Fruit fly (Drosophila melanogaster) whole organism, embryonic: ENCODE measurements around the gene CG13026.

Experiments
- Ada2b ChIP-seq: fragments of 200-800 bp; sonication (Bioruptor generic); IDR thresholded peaks from 2 replicates; pipeline ENCODE4 v1.3.6; 2022; ENCODE audit warnings: missing biosample characterization, missing genetic modification characterization
- CG1024 ChIP-seq: fragments of 200-800 bp; sonication (Bioruptor generic); IDR thresholded peaks from 2 replicates; pipeline ENCODE4 v1.3.6; 2022; ENCODE audit warnings: missing biosample characterization, missing genetic modification characterization
- CG10979 ChIP-seq: fragments of 200-800 bp; sonication (Bioruptor generic); optimal IDR thresholded peaks from 2 replicates; lab custom pipeline; 2018; ENCODE audit warnings: missing biosample characterization, mild to moderate bottlenecking, missing genetic modification characterization, moderate library complexity
- CG13123 ChIP-seq: fragments of 200-800 bp; sonication (Bioruptor generic); optimal IDR thresholded peaks from 2 replicates; lab custom pipeline; 2016; ENCODE audit warnings: missing biosample characterization, missing genetic modification characterization
- CG17361 ChIP-seq: fragments of 200-800 bp; sonication (Bioruptor generic); IDR thresholded peaks from 3 replicates; pipeline ENCODE4 v1.3.6; 2022; ENCODE audit warnings: missing biosample characterization, missing genetic modification characterization
- CG17802 ChIP-seq: fragments of 200-800 bp; sonication (Bioruptor generic); optimal IDR thresholded peaks from 2 replicates; lab custom pipeline; 2018; ENCODE audit warnings: missing biosample characterization, mild to moderate bottlenecking, missing genetic modification characterization, moderate library complexity
- CG1832 ChIP-seq: fragments of 200-800 bp; sonication (Bioruptor generic); optimal IDR thresholded peaks from 2 replicates; lab custom pipeline; 2017; ENCODE audit warnings: missing biosample characterization, mild to moderate bottlenecking, missing genetic modification characterization, inconsistent platforms
- CG18599 ChIP-seq: fragments of 200-800 bp; sonication (Bioruptor generic); optimal IDR thresholded peaks from 3 replicates; lab custom pipeline; 2017; ENCODE audit warnings: missing biosample characterization, missing genetic modification characterization, mild to moderate bottlenecking, moderate library complexity, missing genetic modification reagents
- CG2875 ChIP-seq: fragments of 200-800 bp; sonication (Bioruptor generic); optimal IDR thresholded peaks from 2 replicates; lab custom pipeline; 2017; ENCODE audit warnings: missing biosample characterization, mild to moderate bottlenecking, missing genetic modification characterization, missing genetic modification reagents
- CG2889 ChIP-seq: fragments of 200-800 bp; sonication (Bioruptor generic); IDR thresholded peaks from 3 replicates; pipeline ENCODE4 v1.3.6; 2022; ENCODE audit warnings: missing biosample characterization, missing genetic modification characterization
- CG33213 ChIP-seq: fragments of 200-800 bp; sonication (Bioruptor generic); optimal IDR thresholded peaks from 3 replicates; lab custom pipeline; 2016; ENCODE audit warnings: missing biosample characterization, missing genetic modification characterization
- CG5245 ChIP-seq: fragments of 200-800 bp; sonication (Bioruptor generic); optimal IDR thresholded peaks from 3 replicates; lab custom pipeline; 2016; ENCODE audit warnings: missing biosample characterization, missing genetic modification characterization
- CG6813 ChIP-seq: fragments of 200-800 bp; sonication (Bioruptor generic); optimal IDR thresholded peaks from 2 replicates; lab custom pipeline; 2017; ENCODE audit warnings: missing biosample characterization, missing genetic modification characterization, mild to moderate bottlenecking, moderate library complexity, missing genetic modification reagents
- CG7745 ChIP-seq: fragments of 200-800 bp; sonication (Bioruptor generic); optimal IDR thresholded peaks from 2 replicates; lab custom pipeline; 2018; ENCODE audit warnings: missing biosample characterization, mild to moderate bottlenecking, missing genetic modification characterization, moderate library complexity
- CG7839 ChIP-seq: fragments of 200-800 bp; sonication (Bioruptor generic); optimal IDR thresholded peaks from 3 replicates; lab custom pipeline; 2018; ENCODE audit warnings: missing biosample characterization, mild to moderate bottlenecking, missing genetic modification characterization, moderate library complexity
- CG8388 ChIP-seq: fragments of 200-800 bp; sonication (Bioruptor generic); optimal IDR thresholded peaks from 2 replicates; lab custom pipeline; 2019; ENCODE audit warnings: missing biosample characterization, mild to moderate bottlenecking, missing genetic modification characterization, moderate library complexity
- CG9437 ChIP-seq: fragments of 200-800 bp; sonication (Bioruptor generic); optimal IDR thresholded peaks from 2 replicates; lab custom pipeline; 2018; ENCODE audit warnings: missing biosample characterization, mild to moderate bottlenecking, missing genetic modification characterization
- CG9876 ChIP-seq: fragments of 200-800 bp; sonication (Bioruptor generic); optimal IDR thresholded peaks from 2 replicates; lab custom pipeline; 2016; ENCODE audit warnings: missing biosample characterization, missing genetic modification characterization
- CoRest ChIP-seq: fragments of 200-800 bp; sonication (Bioruptor generic); optimal IDR thresholded peaks from 3 replicates; lab custom pipeline; 2018; ENCODE audit warnings: missing biosample characterization, mild to moderate bottlenecking, missing genetic modification characterization, moderate library complexity
- Dbx ChIP-seq: fragments of 200-800 bp; sonication (Bioruptor generic); IDR thresholded peaks from 3 replicates; pipeline ENCODE4 v1.3.6; 2022; ENCODE audit warnings: missing biosample characterization, missing genetic modification characterization
- Deaf1 ChIP-seq: fragments of 200-800 bp; optimal IDR thresholded peaks from 3 replicates; lab custom pipeline; 2019; ENCODE audit warnings: missing biosample characterization, mild to moderate bottlenecking, missing genetic modification characterization, moderate library complexity
- Ets97D ChIP-seq: fragments of 200-800 bp; sonication (Bioruptor generic); optimal IDR thresholded peaks from 3 replicates; lab custom pipeline; 2016; ENCODE audit warnings: missing biosample characterization, missing genetic modification characterization
- HLH3B ChIP-seq: fragments of 200-800 bp; sonication (Bioruptor generic); IDR thresholded peaks from 2 replicates; pipeline ENCODE4 v1.3.6; 2022; ENCODE audit warnings: missing biosample characterization, missing genetic modification characterization
- Hr78 ChIP-seq, 2 experiments: fragments of 200-800 bp in 1 of 2; fragments of >200 bp in 1 of 2; sonication (Bioruptor generic) in 1 of 2; optimal IDR thresholded peaks; 2 replicates each; lab custom pipeline; 2017 to 2019; ENCODE audit warnings: missing biosample characterization in 2 of 2, missing genetic modification characterization in 2 of 2, mild to moderate bottlenecking in 1 of 2, moderate library complexity in 1 of 2
- Hsf ChIP-seq: fragments of 200-800 bp; sonication (Bioruptor generic); optimal IDR thresholded peaks from 3 replicates; lab custom pipeline; 2016; ENCODE audit warnings: missing biosample characterization, missing genetic modification characterization
- MESR4 ChIP-seq: fragments of 200-800 bp; sonication (Bioruptor generic); optimal IDR thresholded peaks from 2 replicates; lab custom pipeline; 2018; ENCODE audit warnings: missing biosample characterization, mild to moderate bottlenecking, missing genetic modification characterization, moderate library complexity
- Myb ChIP-seq: fragments of 200-800 bp; sonication (Bioruptor generic); optimal IDR thresholded peaks from 2 replicates; lab custom pipeline; 2016; ENCODE audit warnings: missing biosample characterization, missing genetic modification characterization
- NfI ChIP-seq: fragments of 200-800 bp; sonication (Bioruptor generic); optimal IDR thresholded peaks from 3 replicates; lab custom pipeline; 2018; ENCODE audit warnings: missing biosample characterization, mild to moderate bottlenecking, missing genetic modification characterization, moderate library complexity
- Optix ChIP-seq: fragments of 200-800 bp; sonication (Bioruptor generic); IDR thresholded peaks from 3 replicates; pipeline ENCODE4 v1.3.6; 2022; ENCODE audit warnings: missing biosample characterization, missing genetic modification characterization
- Rfx ChIP-seq: fragments of 200-800 bp; sonication (Bioruptor generic); IDR thresholded peaks from 2 replicates; pipeline ENCODE4 v1.3.6; 2022; ENCODE audit warnings: missing biosample characterization, missing genetic modification characterization
- Sin3A ChIP-seq: fragments of >200 bp; optimal IDR thresholded peaks from 2 replicates; lab custom pipeline; 2018
- Sox102F ChIP-seq: fragments of 200-800 bp; sonication (Bioruptor generic); optimal IDR thresholded peaks from 2 replicates; lab custom pipeline; 2018; ENCODE audit warnings: missing biosample characterization, mild to moderate bottlenecking, missing genetic modification characterization, moderate library complexity
- Sry-β ChIP-seq: fragments of 200-800 bp; sonication (Bioruptor generic); optimal IDR thresholded peaks from 2 replicates; lab custom pipeline; 2018; ENCODE audit warnings: missing biosample characterization, mild to moderate bottlenecking, missing genetic modification characterization, moderate library complexity
- abd-A ChIP-seq: fragments of 200-800 bp; sonication (Bioruptor generic); optimal IDR thresholded peaks from 3 replicates; lab custom pipeline; 2019; ENCODE audit warnings: missing biosample characterization, mild to moderate bottlenecking, missing genetic modification characterization, moderate library complexity
- ara ChIP-seq: fragments of 200-800 bp; sonication (Bioruptor generic); IDR thresholded peaks from 2 replicates; pipeline ENCODE4 v1.3.6; 2022; ENCODE audit warnings: missing biosample characterization, missing genetic modification characterization
- ase ChIP-seq: fragments of 200-800 bp; sonication (Bioruptor generic); IDR thresholded peaks from 3 replicates; pipeline ENCODE4 v1.3.6; 2022; ENCODE audit warnings: missing biosample characterization, missing genetic modification characterization
- az2 ChIP-seq: fragments of 200-800 bp; sonication (Bioruptor generic); optimal IDR thresholded peaks from 3 replicates; lab custom pipeline; 2016; ENCODE audit warnings: missing biosample characterization, missing genetic modification characterization
- chinmo ChIP-seq: fragments of 200-800 bp; sonication (Bioruptor generic); IDR thresholded peaks from 4 replicates; pipeline ENCODE4 v1.3.6; 2022; ENCODE audit warnings: missing biosample characterization, missing genetic modification characterization; ENCODE audit not compliant: partially characterized antibody
- chm ChIP-seq: fragments of 200-800 bp; sonication (Bioruptor generic); IDR thresholded peaks from 2 replicates; pipeline ENCODE4 v1.3.6; 2022; ENCODE audit warnings: missing biosample characterization, missing genetic modification characterization
- esg ChIP-seq: fragments of 200-800 bp; sonication (Bioruptor generic); conservative IDR thresholded peaks from 2 replicates; pipeline ENCODE4 v1.3.6; 2022; ENCODE audit warnings: missing biosample characterization, missing genetic modification characterization
- gce ChIP-seq: fragments of 200-800 bp; sonication (Bioruptor generic); IDR thresholded peaks from 3 replicates; pipeline ENCODE4 v1.3.6; 2022; ENCODE audit warnings: missing biosample characterization, missing genetic modification characterization
- grau ChIP-seq: fragments of 200-800 bp; optimal IDR thresholded peaks from 3 replicates; lab custom pipeline; 2019; ENCODE audit warnings: missing biosample characterization, mild to moderate bottlenecking, missing genetic modification characterization, moderate library complexity
- gro ChIP-seq: fragments of 200-800 bp; sonication (Bioruptor generic); optimal IDR thresholded peaks from 2 replicates; lab custom pipeline; 2016; ENCODE audit warnings: missing biosample characterization, missing genetic modification characterization
- jumu ChIP-seq: fragments of 200-800 bp; sonication (Bioruptor generic); optimal IDR thresholded peaks from 3 replicates; lab custom pipeline; 2016; ENCODE audit warnings: missing biosample characterization, missing genetic modification characterization
- otp ChIP-seq: fragments of 200-800 bp; sonication (Bioruptor generic); IDR thresholded peaks from 3 replicates; pipeline ENCODE4, ENCODE4 v1.3.6; 2022; ENCODE audit warnings: missing biosample characterization, missing genetic modification characterization
- pho ChIP-seq: fragments of 200-800 bp; sonication (Bioruptor generic); optimal IDR thresholded peaks from 2 replicates; lab custom pipeline; 2016; ENCODE audit warnings: missing biosample characterization, missing genetic modification characterization
- slp2 ChIP-seq: fragments of 200-800 bp; sonication (Bioruptor generic); optimal IDR thresholded peaks from 2 replicates; lab custom pipeline; 2016; ENCODE audit warnings: missing biosample characterization, missing genetic modification characterization
- wek ChIP-seq: fragments of 200-800 bp; sonication (Bioruptor generic); optimal IDR thresholded peaks from 3 replicates; lab custom pipeline; 2018; ENCODE audit warnings: missing biosample characterization, mild to moderate bottlenecking, missing genetic modification characterization, moderate library complexity
- yki ChIP-seq: fragments of >200 bp; optimal IDR thresholded peaks from 3 replicates; lab custom pipeline; 2018

CG13026 gene

dm6 chr3L:16765647-16766628 lies 40.0 kb upstream of the CG13026 start, which contains the start of gene Nrt (continued):
- TF ChIP-seq Dbx (GFP tag; lab: Robert Waterston, UW) = 0 out of 3 replicates have a peak, but pooled peaks have one; percentile 30
- peak; percentile 83 for TF ChIP-seq CG18599 (GFP tag; lab: Kevin White, UChicago)
- TF ChIP-seq ase (GFP tag; lab: Robert Waterston, UW) = peak; percentile 22; the same call in 1 of the 3 replicates
- no peak for TF ChIP-seq yki (lab: Kevin White, UChicago)
- no peak for TF ChIP-seq Optix (GFP tag; lab: Robert Waterston, UW)
- no peak for TF ChIP-seq CG9876
- TF ChIP-seq Hsf (GFP tag; lab: Kevin White, UChicago) = peak; percentile 26
- no peak for TF ChIP-seq pho (GFP tag; lab: Kevin White, UChicago)
- TF ChIP-seq CG13123 (GFP tag; lab: Kevin White, UChicago) = peak; percentile 16
- no peak for TF ChIP-seq CG2889 (GFP tag; lab: Robert Waterston, UW)
- no peak for TF ChIP-seq slp2 (GFP tag; lab: Kevin White, UChicago)
- peak; percentile 69 for TF ChIP-seq CG6813
- TF ChIP-seq ara = peak; percentile 68
- TF ChIP-seq az2 (GFP tag; lab: Kevin White, UChicago) = peak; percentile 71
- peak; percentile 49 for TF ChIP-seq NfI
- TF ChIP-seq Rfx (GFP tag; lab: Robert Waterston, UW) = peak; percentile 73
- peak; percentile 77 for TF ChIP-seq grau (tag; lab: Kevin White, UChicago)
- TF ChIP-seq chinmo = peak; percentile 88
- no peak for TF ChIP-seq otp (GFP tag; lab: Robert Waterston, UW)
- TF ChIP-seq Myb (GFP tag; lab: Kevin White, UChicago) = no peak
- TF ChIP-seq chm (GFP tag; lab: Robert Waterston, UW) = peak; percentile 92
- TF ChIP-seq CG7839 (tag; lab: Kevin White, UChicago) = peak; percentile 63
- TF ChIP-seq jumu = no peak
- TF ChIP-seq wek (GFP tag; lab: Kevin White, UChicago) = no peak
- TF ChIP-seq gro = no peak
- TF ChIP-seq HLH3B (GFP tag; lab: Robert Waterston, UW) = peak; percentile 60; the same call in 1 of the 2 replicates
- TF ChIP-seq CoRest = peak; percentile 69
- TF ChIP-seq CG5245 (GFP tag; lab: Kevin White, UChicago) = no peak
- no peak for TF ChIP-seq CG33213 (GFP tag; lab: Kevin White, UChicago)
- peak; percentile 74 for TF ChIP-seq CG8388 (GFP tag; lab: Kevin White, UChicago)
- TF ChIP-seq Sox102F (GFP tag; lab: Kevin White, UChicago) = peak; percentile 61
- no peak for TF ChIP-seq CG7745 (tag; lab: Kevin White, UChicago)
- TF ChIP-seq CG2875 = peak; percentile 27
- peak; percentile 37 for TF ChIP-seq Deaf1
- no peak for TF ChIP-seq CG17802 (tag; lab: Kevin White, UChicago)
- TF ChIP-seq Sin3A (lab: Kevin White, UChicago) = no peak
- no peak for TF ChIP-seq CG9437 (GFP tag; lab: Kevin White, UChicago)
- peak; percentile 69 for TF ChIP-seq CG10979 (tag; lab: Kevin White, UChicago)
- peak; percentile 67; the same call in 2 of the 3 replicates for TF ChIP-seq CG17361 (GFP tag; lab: Robert Waterston, UW)
- peak; percentile 18 for TF ChIP-seq abd-A (tag; lab: Kevin White, UChicago)
- TF ChIP-seq CG1024 (GFP tag; lab: Robert Waterston, UW) = no peak
- peak; percentile 56; the same call in 1 of the 2 replicates for TF ChIP-seq Ada2b (GFP tag; lab: Robert Waterston, UW)
- TF ChIP-seq gce (GFP tag; lab: Robert Waterston, UW) = no peak
- TF ChIP-seq CG1832 (GFP tag; lab: Kevin White, UChicago) = no peak
- peak; percentile 1 for TF ChIP-seq MESR4 (GFP tag; lab: Kevin White, UChicago)
- no peak for TF ChIP-seq Ets97D (GFP tag; lab: Kevin White, UChicago)
- 0 out of 2 replicates have a peak, but pooled peaks have one; percentile 11 for TF ChIP-seq esg (GFP tag; lab: Robert Waterston, UW)
- peak in 1 of 2 experiments; percentile 21 for TF ChIP-seq Hr78 (GFP tag; optimal IDR thresholded peaks at IDR 0.05; lab: Kevin White, UChicago)
- no peak for TF ChIP-seq Sry-β (GFP tag; lab: Kevin White, UChicago)
